Worm (Caenorhabditis elegans) whole organism, L1 larva: ENCODE data around the gene K02D10.1.

Experiments
- C04F5.9 ChIP-seq: sonication (generic microtip); optimal IDR thresholded peaks from 2 replicates; lab custom pipeline; 2016; ENCODE audit warnings: missing genetic modification characterization, missing compliant biosample characterization
- alr-1 ChIP-seq: fragments of 200-800 bp; sonication (Bioruptor generic); optimal IDR thresholded peaks from 2 replicates; lab custom pipeline; 2018; ENCODE audit warnings: borderline replicate concordance, mild to moderate bottlenecking, missing genetic modification characterization, missing compliant biosample characterization
- elt-3 ChIP-seq, 6 experiments: fragments of 150-350 bp in 1 of 6; sonication (generic microtip); optimal IDR thresholded peaks; 2 replicates each; lab custom pipeline; 2017 to 2018; ENCODE audit warnings: missing biosample characterization in 6 of 6, missing genetic modification characterization in 6 of 6, inconsistent platforms in 1 of 6
- fos-1 ChIP-seq: fragments of 150-350 bp; optimal IDR thresholded peaks from 2 replicates; lab custom pipeline; 2014; ENCODE audit warnings: missing biosample characterization, missing genetic modification characterization
- hlh-17 ChIP-seq: fragments of 200-800 bp; sonication (Bioruptor generic); optimal IDR thresholded peaks from 2 replicates; lab custom pipeline; 2018; ENCODE audit warnings: missing genetic modification characterization, mild to moderate bottlenecking, missing compliant biosample characterization, moderate library complexity, borderline replicate concordance
- mdl-1 ChIP-seq, 2 experiments: fragments of 150-350 bp; optimal IDR thresholded peaks; 2 replicates each; lab custom pipeline; 2014 to 2017; ENCODE audit warnings: missing biosample characterization in 2 of 2, missing genetic modification characterization in 2 of 2, inconsistent platforms in 1 of 2
- nhr-11 ChIP-seq: fragments of 150-350 bp; optimal IDR thresholded peaks from 2 replicates; lab custom pipeline; 2014; ENCODE audit warnings: missing biosample characterization, missing genetic modification characterization
- ztf-4 ChIP-seq: fragments of 150-350 bp; optimal IDR thresholded peaks from 2 replicates; lab custom pipeline; 2014; ENCODE audit warnings: missing biosample characterization, missing genetic modification characterization

ce11 chrIII:8824556-8824955 lies 55.2 kb downstream of the K02D10.1 start:
- TF ChIP-seq C04F5.9 (tag; lab: Kevin White, UChicago) (no peak), alr-1 (tag; lab: Kevin White, UChicago) (no peak), hlh-17 (no peak), ztf-4 (tag; lab: Kevin White, UChicago) (no peak), nhr-11 (tag; lab: Kevin White, UChicago) (no peak), elt-3 (tag; optimal IDR thresholded peaks at IDR 0.05; lab: Kevin White, UChicago) (no peak), fos-1 (tag; lab: Kevin White, UChicago) (no peak), mdl-1 (tag; optimal IDR thresholded peaks at IDR 0.05; lab: Kevin White, UChicago) (no peak)
